Fruit fly (Drosophila melanogaster): Measurements from ENCODE around the gene CG5276.

The CG5276 gene

DNA sequence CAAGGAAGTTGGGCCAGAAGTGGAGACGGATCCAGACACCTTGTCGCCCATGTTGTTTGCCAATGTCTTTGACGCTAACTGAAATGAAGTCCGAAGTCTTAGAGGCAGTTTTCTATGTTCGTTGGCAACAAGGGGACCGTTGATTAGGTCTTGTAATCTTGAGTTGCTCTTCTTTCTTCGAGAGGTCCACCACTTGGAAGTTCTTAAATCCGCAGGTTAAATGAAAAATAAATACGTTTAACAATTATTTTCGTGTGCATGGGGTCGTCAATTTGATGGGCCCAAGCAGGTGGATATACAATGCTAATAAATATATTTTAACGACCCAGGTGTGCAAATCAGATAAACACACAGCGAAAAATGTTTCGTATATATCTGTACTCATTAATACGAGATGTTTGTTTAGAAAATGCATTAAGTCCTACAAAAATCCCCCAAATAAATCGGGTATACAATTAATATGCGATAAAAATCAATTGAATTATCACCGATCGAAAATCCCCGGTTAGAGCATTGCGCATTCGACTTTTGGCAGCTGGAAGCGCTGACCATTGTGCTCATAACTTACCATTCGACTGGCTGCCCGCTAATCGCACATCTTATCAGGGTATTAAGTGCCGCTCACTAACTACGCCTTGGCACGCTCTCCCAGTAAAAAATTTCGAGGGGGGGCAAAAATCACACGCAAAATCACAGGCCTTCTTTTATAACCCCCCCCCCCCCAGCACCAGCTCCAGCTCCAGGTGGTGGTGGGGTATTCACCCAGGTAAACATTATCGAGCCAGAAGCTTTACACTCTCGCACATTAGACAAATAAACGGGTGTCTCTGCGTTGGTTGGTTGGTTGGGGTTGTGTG, 29.2 kb downstream of the CG5276 start, which contains the start of gene PGRP-LB (continued):
- TF ChIP-seq sens (GFP tag): peak; percentile 55
- no peak for TF ChIP-seq CkIIα-i1 (GFP tag; IDR thresholded peaks at IDR 0.05)
- TF ChIP-seq CG7556 (GFP tag; optimal IDR thresholded peaks at IDR 0.05): peak; percentile 27
- TF ChIP-seq HmgD (GFP tag; optimal IDR thresholded peaks at IDR 0.05): no peak
- peak; percentile 7 for TF ChIP-seq NfI (GFP tag; optimal IDR thresholded peaks at IDR 0.05)
- TF ChIP-seq CG3163 (GFP tag; optimal IDR thresholded peaks at IDR 0.05): no peak
- no peak for TF ChIP-seq Sin3A (optimal IDR thresholded peaks at IDR 0.05)
- TF ChIP-seq Oli (tag; optimal IDR thresholded peaks at IDR 0.05): peak; percentile 12
- TF ChIP-seq HmgZ (tag; optimal IDR thresholded peaks at IDR 0.05): peak; percentile 47
- TF ChIP-seq lab (GFP tag; optimal IDR thresholded peaks at IDR 0.05): peak; percentile 32
- TF ChIP-seq mirr (GFP tag; optimal IDR thresholded peaks at IDR 0.05): peak; percentile 26
- 0 out of 2 replicates have a peak, but pooled peaks have one; percentile 13 for TF ChIP-seq MBD-R2 (GFP tag; IDR thresholded peaks at IDR 0.05)
- TF ChIP-seq prd (optimal IDR thresholded peaks at IDR 0.05): no peak
- no peak for TF ChIP-seq prd (GFP tag; IDR thresholded peaks at IDR 0.05)
- TF ChIP-seq CG9609 (GFP tag; optimal IDR thresholded peaks at IDR 0.05): peak; percentile 30
- no peak for TF ChIP-seq Opbp (GFP tag; IDR thresholded peaks at IDR 0.05; ENCODE audit: partially characterized antibody)
- peak; percentile 7 for TF ChIP-seq phol (tag; optimal IDR thresholded peaks at IDR 0.05)
- no peak for TF ChIP-seq CG3838 (GFP tag; optimal IDR thresholded peaks at IDR 0.05)
- peak; percentile 29 for TF ChIP-seq CG15269 (tag; optimal IDR thresholded peaks at IDR 0.05)
- peak; percentile 51; the same call in 1 of the 2 replicates for TF ChIP-seq Rfx (GFP tag; IDR thresholded peaks at IDR 0.05)
- peak; percentile 93 for TF ChIP-seq sug (tag; optimal IDR thresholded peaks at IDR 0.05)
- TF ChIP-seq rib (GFP tag; IDR thresholded peaks at IDR 0.05): peak; percentile 64; the same call in 1 of the 2 replicates
- no peak for TF ChIP-seq BEAF-32 (GFP tag; optimal IDR thresholded peaks at IDR 0.05)
- TF ChIP-seq Hey (tag; optimal IDR thresholded peaks at IDR 0.05): peak; percentile 30
- TF ChIP-seq CG7839 (tag; optimal IDR thresholded peaks at IDR 0.05): peak; percentile 53
- TF ChIP-seq sisA (GFP tag; IDR thresholded peaks at IDR 0.05): no peak
- TF ChIP-seq Myb (GFP tag; optimal IDR thresholded peaks at IDR 0.05): peak; percentile 16
- no peak for TF ChIP-seq Doc2 (GFP tag; IDR thresholded peaks at IDR 0.05)

DNA sequence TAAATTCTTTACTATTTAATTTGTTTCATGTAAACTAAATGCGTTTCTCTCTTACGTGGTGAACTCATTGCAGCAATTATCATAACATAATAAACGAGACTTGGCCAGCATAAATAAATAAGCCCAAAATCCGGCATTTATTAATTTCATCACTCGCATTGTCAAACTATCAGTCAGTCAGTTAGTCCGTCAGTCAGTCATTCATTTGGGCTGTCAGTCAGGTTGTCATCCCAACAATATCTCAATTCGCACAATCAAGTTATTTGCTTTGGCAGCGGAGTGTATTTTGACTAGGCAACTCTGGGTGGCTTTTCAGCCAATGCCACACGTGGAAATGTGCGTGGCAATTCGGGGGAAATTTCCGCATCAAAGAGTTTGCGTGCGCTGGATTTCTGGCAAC, 36.3 kb downstream of the CG5276 start:
- TF ChIP-seq CG8281 (tag; optimal IDR thresholded peaks at IDR 0.05) (peak; percentile 93), jumu (GFP tag; optimal IDR thresholded peaks at IDR 0.05) (no peak)

DNA sequence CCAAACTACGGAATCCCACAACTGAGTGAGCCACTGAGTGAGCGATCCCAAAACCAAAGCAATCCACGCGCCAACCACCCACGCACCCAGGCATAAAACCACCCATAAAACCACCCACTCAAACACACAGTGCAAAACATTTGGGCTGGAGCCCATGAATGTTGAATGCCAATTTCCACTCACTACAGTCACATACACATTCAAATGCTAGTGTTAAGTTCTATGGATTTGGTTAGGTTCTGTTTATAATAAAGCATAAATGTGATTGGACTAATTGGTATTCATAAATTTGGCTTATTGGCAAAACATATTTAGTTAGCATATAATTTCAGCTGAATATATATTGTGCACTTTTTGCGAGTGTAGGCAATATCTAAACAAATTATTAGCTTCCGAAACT, 38.2 kb downstream of the CG5276 start:
- TF ChIP-seq CG7839 (tag; optimal IDR thresholded peaks at IDR 0.05) (peak; percentile 2), CG12299 (tag; optimal IDR thresholded peaks at IDR 0.05) (no peak), sim (GFP tag; IDR thresholded peaks at IDR 0.05) (no peak), CG9215 (GFP tag; IDR thresholded peaks at IDR 0.05) (peak; percentile 5; the same call in 1 of the 2 replicates), CG3726 (GFP tag; IDR thresholded peaks at IDR 0.05) (no peak), Fer1 (GFP tag; optimal IDR thresholded peaks at IDR 0.05) (peak; percentile 8), CG2120 (GFP tag; optimal IDR thresholded peaks at IDR 0.05) (peak; percentile 18), lab (GFP tag; optimal IDR thresholded peaks at IDR 0.05) (peak; percentile 30), BtbVII (GFP tag; optimal IDR thresholded peaks at IDR 0.05) (peak; percentile 19), sens (GFP tag) (peak; percentile 21), Med (GFP tag) (peak; percentile 58), CG10959 (GFP tag; IDR thresholded peaks at IDR 0.05) (no peak), CG2678 (tag; optimal IDR thresholded peaks at IDR 0.05) (peak; percentile 43), hkb (optimal IDR thresholded peaks at IDR 0.05) (no peak), hkb (GFP tag; IDR thresholded peaks at IDR 0.05) (no peak), abd-A (tag; optimal IDR thresholded peaks at IDR 0.05) (peak; percentile 45), CG10654 (GFP tag; optimal IDR thresholded peaks at IDR 0.05) (no peak), wor (GFP tag; IDR thresholded peaks at IDR 0.05) (no peak), Hmr (GFP tag; optimal IDR thresholded peaks at IDR 0.05) (peak; percentile 31), grau (tag; optimal IDR thresholded peaks at IDR 0.05) (peak; percentile 11), row (GFP tag; IDR thresholded peaks at IDR 0.05) (peak; percentile 35; the same call in 1 of the 3 replicates), Meics (GFP tag; optimal IDR thresholded peaks at IDR 0.05) (peak; percentile 16)

Measured in whole organism, embryonic.